Worm (Caenorhabditis elegans): ENCODE data around the gene npr-15.

ce11 chrIII:3675480-3675879 lies 19.0 kb downstream of the npr-15 start:
- TF ChIP-seq ceh-8 (GFP tag; optimal IDR thresholded peaks at IDR 0.05) (no peak), nhr-28 (tag; optimal IDR thresholded peaks at IDR 0.05) (no peak), ceh-88 (GFP tag; IDR thresholded peaks at IDR 0.05) (no peak), C34B4.2 (tag; optimal IDR thresholded peaks at IDR 0.05) (no peak), fkh-4 (tag; optimal IDR thresholded peaks at IDR 0.05; ENCODE audit: borderline replicate concordance) (no peak), nhr-19 (GFP tag; conservative IDR thresholded peaks at IDR 0.05) (no peak), aha-1 (tag; optimal IDR thresholded peaks at IDR 0.05) (no peak), snpc-4 (tag; optimal IDR thresholded peaks at IDR 0.05) (no peak), tbx-2 (tag; optimal IDR thresholded peaks at IDR 0.05) (no peak), skn-1 (tag; optimal IDR thresholded peaks at IDR 0.05) (no peak)

Data from whole organism, L1 larva.